Worm (Caenorhabditis elegans): Measurements from ENCODE around the gene K07F5.8.

- no peak for TF ChIP-seq ama-1 (optimal IDR thresholded peaks at IDR 0.05)
- no peak for TF ChIP-seq lin-13 (GFP tag; optimal IDR thresholded peaks at IDR 0.05)
Measured at ce11 chrIV:9833337-9833736, 16.2 kb downstream of the K07F5.8 start.
